Worm (Caenorhabditis elegans): Measurements from ENCODE around the gene rnp-2.
"Not testable (repeated sequence)": the region's sequence is repeated elsewhere in the genome, so short reads cannot be mapped to it uniquely, and the experiment has no call there.

DNA sequence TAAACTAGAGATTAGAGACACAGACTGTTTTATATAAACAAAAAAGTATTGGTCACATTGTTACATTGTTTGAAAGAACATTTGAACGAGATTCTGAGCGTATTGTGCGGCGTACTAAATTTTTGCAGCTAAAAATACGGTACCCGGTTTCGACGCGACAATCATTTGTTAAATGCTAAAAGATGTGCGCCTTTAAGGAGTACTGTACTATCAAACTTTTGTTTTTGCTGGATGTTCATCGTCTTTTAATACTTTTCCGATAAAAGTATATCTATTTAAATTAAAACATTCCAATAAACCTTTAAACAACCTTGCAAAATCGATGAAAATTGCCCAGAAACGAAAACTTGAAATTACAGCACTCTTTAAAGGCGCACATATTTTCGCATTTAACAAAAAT, 24.9 kb downstream of the rnp-2 start, which contains the start of gene K06B9.6:
- TF ChIP-seq nhr-28, pqm-1, elt-2 (tag; optimal IDR thresholded peaks at IDR 0.05): not testable (repeated sequence)
